Worm (Caenorhabditis elegans): ENCODE results near the gene F55D10.4.

DNA sequence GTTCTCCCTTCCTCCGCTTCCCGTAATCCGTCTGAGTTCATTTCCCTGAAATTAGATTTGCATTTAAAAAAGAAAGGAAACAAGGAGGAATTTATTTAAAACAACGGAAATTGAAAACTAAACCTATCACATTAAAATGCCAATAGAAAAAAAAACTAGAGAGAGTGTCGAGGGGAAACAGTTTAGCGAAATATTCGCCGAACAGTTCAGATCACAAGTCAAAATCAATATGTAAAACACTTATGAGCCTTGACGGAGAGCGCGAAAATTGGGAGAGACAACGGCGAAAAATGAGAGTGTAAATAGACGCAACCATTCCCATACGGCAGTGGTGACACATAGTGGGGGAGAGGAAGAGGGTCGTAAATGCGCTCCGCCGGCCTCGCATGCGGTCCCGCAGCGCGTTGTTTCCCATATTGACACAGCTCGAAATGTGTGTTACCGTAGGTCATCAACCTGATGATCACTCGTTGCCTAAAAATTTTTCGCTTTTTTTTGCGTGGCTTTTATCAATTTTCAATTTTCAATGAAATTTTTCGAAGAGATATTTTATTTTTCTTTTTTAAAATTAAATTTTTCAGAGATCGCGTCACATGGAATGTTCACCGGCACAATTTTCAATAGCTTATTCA, 8.6 kb downstream of the F55D10.4 start, which contains the start of the genes dnj-14 and glit-1:
- TF ChIP-seq ztf-29 (GFP tag; IDR thresholded peaks at IDR 0.05): no peak
- no peak for TF ChIP-seq klf-2 (GFP tag; conservative IDR thresholded peaks at IDR 0.05)
- peak; percentile 72 for TF ChIP-seq flt-1 (GFP tag; IDR thresholded peaks at IDR 0.05)
- TF ChIP-seq ztf-23 (GFP tag; IDR thresholded peaks at IDR 0.05): peak; percentile 77
